Worm (Caenorhabditis elegans): ENCODE data around the gene C35C5.8.

- TF ChIP-seq nfya-1 (tag; optimal IDR thresholded peaks at IDR 0.05; ENCODE audit: insufficient read depth) (no peak), nhr-77 (tag; optimal IDR thresholded peaks at IDR 0.05) (no peak), elt-3 (tag; optimal IDR thresholded peaks at IDR 0.05) (no peak), unc-62 (GFP tag; optimal IDR thresholded peaks at IDR 0.05) (no peak), nhr-237 (tag; optimal IDR thresholded peaks at IDR 0.05) (no peak), lsy-12 (tag; optimal IDR thresholded peaks at IDR 0.05) (no peak), nhr-12 (tag; optimal IDR thresholded peaks at IDR 0.05) (no peak), zag-1 (tag; optimal IDR thresholded peaks at IDR 0.05) (no peak), fkh-10 (GFP tag; optimal IDR thresholded peaks at IDR 0.05) (no peak), nhr-25 (tag; optimal IDR thresholded peaks at IDR 0.05) (no peak), ceh-82 (tag; optimal IDR thresholded peaks at IDR 0.05) (no peak), egl-27 (tag; optimal IDR thresholded peaks at IDR 0.05) (no peak)
Measured at ce11 chrX:11560076-11560475, 26.7 kb downstream of the C35C5.8 start.

Data from whole organism, L3 larva.